Fruit fly (Drosophila melanogaster): Measurements from ENCODE around the gene Tbc1d8-9.

Gene Tbc1d8-9

dm6 chr3L:21317416-21318259 lies 25.9 kb downstream of the Tbc1d8-9 start, which contains the start of gene Pc (continued):
- TF ChIP-seq CG2875 (GFP tag; optimal IDR thresholded peaks at IDR 0.05) (no peak), CG7839 (tag; optimal IDR thresholded peaks at IDR 0.05) (peak; percentile 9), ems (GFP tag; optimal IDR thresholded peaks at IDR 0.05) (no peak), CG2120 (GFP tag; optimal IDR thresholded peaks at IDR 0.05) (peak; percentile 39), CG8359 (GFP tag; optimal IDR thresholded peaks at IDR 0.05; ENCODE audit: borderline replicate concordance) (no peak), CG13287 (GFP tag; IDR thresholded peaks at IDR 0.05; ENCODE audit: partially characterized antibody) (peak; percentile 89), CG10431 (GFP tag; optimal IDR thresholded peaks at IDR 0.05) (no peak), HLHmδ (GFP tag; optimal IDR thresholded peaks at IDR 0.05) (no peak), dmrt11E (tag; optimal IDR thresholded peaks at IDR 0.05) (no peak), nau (GFP tag; optimal IDR thresholded peaks at IDR 0.05) (no peak), CG14014 (GFP tag; IDR thresholded peaks at IDR 0.05) (no peak), CG1832 (GFP tag; optimal IDR thresholded peaks at IDR 0.05) (no peak), Pdp1 (GFP tag; optimal IDR thresholded peaks at IDR 0.05) (no peak), CG15601 (tag; optimal IDR thresholded peaks at IDR 0.05) (peak; percentile 32), Sin3A (optimal IDR thresholded peaks at IDR 0.05) (peak; percentile 65), pnt (GFP tag; optimal IDR thresholded peaks at IDR 0.05) (no peak), Mrtf (GFP tag; IDR thresholded peaks at IDR 0.05) (no peak), CG31388 (GFP tag; optimal IDR thresholded peaks at IDR 0.05) (no peak), oc (tag; optimal IDR thresholded peaks at IDR 0.05) (no peak), ftz-f1 (GFP tag; optimal IDR thresholded peaks at IDR 0.05) (peak; percentile 25), Nf-YA (GFP tag; IDR thresholded peaks at IDR 0.05) (no peak), Doc3 (GFP tag; IDR thresholded peaks at IDR 0.05; ENCODE audit: partially characterized antibody) (peak; percentile 76), CG12744 (GFP tag; optimal IDR thresholded peaks at IDR 0.05) (no peak), Fer3 (tag; optimal IDR thresholded peaks at IDR 0.05) (no peak), amos (GFP tag; IDR thresholded peaks at IDR 0.05; ENCODE audit: partially characterized antibody) (peak; percentile 92), CG11085 (GFP tag; IDR thresholded peaks at IDR 0.05) (0 out of 2 replicates have a peak, but pooled peaks have one; percentile 18), CG17829 (tag; optimal IDR thresholded peaks at IDR 0.05) (peak; percentile 48), Xrp1 (GFP tag; IDR thresholded peaks at IDR 0.05) (no peak), CG1647 (GFP tag; optimal IDR thresholded peaks at IDR 0.05) (no peak), sim (GFP tag; IDR thresholded peaks at IDR 0.05) (no peak), CG11695 (GFP tag; IDR thresholded peaks at IDR 0.05) (no peak), CG12155 (GFP tag; optimal IDR thresholded peaks at IDR 0.05) (peak; percentile 49), CG3838 (GFP tag; optimal IDR thresholded peaks at IDR 0.05) (no peak), Atf6 (GFP tag; IDR thresholded peaks at IDR 0.05) (no peak), vvl (GFP tag; IDR thresholded peaks at IDR 0.05) (no peak; the same call in 1 of the 2 replicates), CG4730 (GFP tag; IDR thresholded peaks at IDR 0.05) (no peak), cas (GFP tag; IDR thresholded peaks at IDR 0.05) (no peak), lov (optimal IDR thresholded peaks at IDR 0.05) (no peak), lov (GFP tag; IDR thresholded peaks at IDR 0.05) (no peak), CG18476 (GFP tag; optimal IDR thresholded peaks at IDR 0.05) (no peak), abd-A (tag; optimal IDR thresholded peaks at IDR 0.05) (peak; percentile 15), Xbp1 (GFP tag; optimal IDR thresholded peaks at IDR 0.05) (peak; percentile 10), CG17361 (GFP tag; IDR thresholded peaks at IDR 0.05) (peak; percentile 36; the same call in 1 of the 3 replicates), CG15479 (GFP tag; optimal IDR thresholded peaks at IDR 0.05) (peak; percentile 24), jing (GFP tag; optimal IDR thresholded peaks at IDR 0.05) (no peak), CG5180 (GFP tag; optimal IDR thresholded peaks at IDR 0.05) (no peak), disco-r (GFP tag; optimal IDR thresholded peaks at IDR 0.05) (no peak), CG33557 (GFP tag; optimal IDR thresholded peaks at IDR 0.05) (no peak), dysf (GFP tag; IDR thresholded peaks at IDR 0.05) (no peak), Adf1 (GFP tag; IDR thresholded peaks at IDR 0.05) (no peak)
